Worm (Caenorhabditis elegans): Measurements from ENCODE around the gene R53.8.

The R53.8 gene

ce11 chrII:10012490-10012889 is 36.0 kb downstream of the R53.8 start:
- TF ChIP-seq ctbp-1 (GFP tag; IDR thresholded peaks at IDR 0.05): no peak
- 0 out of 2 replicates have a peak, but pooled peaks have one; percentile 6 for TF ChIP-seq tra-1 (GFP tag; IDR thresholded peaks at IDR 0.05)
- TF ChIP-seq nhr-11 (tag; optimal IDR thresholded peaks at IDR 0.05): peak; percentile 75
- TF ChIP-seq unc-62 (GFP tag; optimal IDR thresholded peaks at IDR 0.05 in 1 of 2): peak in 1 of 2 experiments; percentile 57
- TF ChIP-seq unc-62 (tag; optimal IDR thresholded peaks at IDR 0.05): no peak
- TF ChIP-seq egl-27 (tag; optimal IDR thresholded peaks at IDR 0.05): no peak

ce11 chrII:10014384-10014783 is 37.9 kb downstream of the R53.8 start:
- TF ChIP-seq unc-62 (GFP tag; optimal IDR thresholded peaks at IDR 0.05 in 1 of 2) (peak in 1 of 2 experiments; percentile 72), unc-62 (tag; optimal IDR thresholded peaks at IDR 0.05) (no peak), zip-11 (GFP tag; IDR thresholded peaks at IDR 0.05) (no peak), zag-1 (tag; optimal IDR thresholded peaks at IDR 0.05) (no peak), lin-39 (tag; optimal IDR thresholded peaks at IDR 0.05) (no peak), hmg-1.1 (GFP tag; IDR thresholded peaks at IDR 0.05) (no peak)

ce11 chrII:10016013-10016412 is 39.5 kb downstream of the R53.8 start, which contains the start of gene lec-2:
Gene lec-2 (minus strand): TSS chrII:10016183.
- TF ChIP-seq mep-1 (tag; optimal IDR thresholded peaks at IDR 0.05) (peak; percentile 11), dve-1 (tag; optimal IDR thresholded peaks at IDR 0.05; ENCODE audit: insufficient read depth) (peak; percentile 10), dmd-6 (GFP tag; IDR thresholded peaks at IDR 0.05) (peak; percentile 56), spr-3 (GFP tag; optimal IDR thresholded peaks at IDR 0.05) (peak; percentile 7), egl-27 (tag; optimal IDR thresholded peaks at IDR 0.05) (peak; percentile 15), fkh-10 (GFP tag; optimal IDR thresholded peaks at IDR 0.05) (no peak), hlh-11 (tag; optimal IDR thresholded peaks at IDR 0.05) (peak; percentile 55), nhr-28 (tag; optimal IDR thresholded peaks at IDR 0.05) (peak; percentile 42), rbr-2 (tag; optimal IDR thresholded peaks at IDR 0.05) (peak; percentile 51), mxl-3 (GFP tag; optimal IDR thresholded peaks at IDR 0.05) (peak; percentile 91), php-3 (GFP tag; IDR thresholded peaks at IDR 0.05) (0 out of 2 replicates have a peak, but pooled peaks have one; percentile 22), ceh-20 (GFP tag; IDR thresholded peaks at IDR 0.05) (0 out of 2 replicates have a peak, but pooled peaks have one; percentile 34), set-16 (GFP tag; IDR thresholded peaks at IDR 0.05) (peak; percentile 63), mdl-1 (tag; optimal IDR thresholded peaks at IDR 0.05) (peak; percentile 29 to 80), gei-8 (GFP tag; optimal IDR thresholded peaks at IDR 0.05) (peak; percentile 65), hlh-30 (tag; optimal IDR thresholded peaks at IDR 0.05; ENCODE audit: insufficient read depth) (peak; percentile 55), egl-43 (GFP tag; IDR thresholded peaks at IDR 0.05) (peak; percentile 54; the same call in 1 of the 2 replicates), nhr-102 (tag; optimal IDR thresholded peaks at IDR 0.05) (no peak), D1046.2 (GFP tag; IDR thresholded peaks at IDR 0.05) (0 out of 2 replicates have a peak, but pooled peaks have one; percentile 14), aha-1 (tag) (peak; percentile 84), F37D6.2 (tag; optimal IDR thresholded peaks at IDR 0.05) (no peak), tra-1 (GFP tag; IDR thresholded peaks at IDR 0.05) (0 out of 2 replicates have a peak, but pooled peaks have one; percentile 43), saeg-2 (GFP tag; IDR thresholded peaks at IDR 0.05) (no peak), dmd-8 (GFP tag; IDR thresholded peaks at IDR 0.05) (0 out of 2 replicates have a peak, but pooled peaks have one; percentile 21), Y105C5A.15 (GFP tag; IDR thresholded peaks at IDR 0.05) (no peak), lin-1 (GFP tag; IDR thresholded peaks at IDR 0.05) (no peak), hmg-1.1 (GFP tag; IDR thresholded peaks at IDR 0.05) (peak; percentile 77), nhr-11 (tag; optimal IDR thresholded peaks at IDR 0.05) (peak; percentile 65), hif-1 (tag; optimal IDR thresholded peaks at IDR 0.05) (no peak), nhr-41 (GFP tag; IDR thresholded peaks at IDR 0.05) (no peak), nhr-48 (tag; optimal IDR thresholded peaks at IDR 0.05) (peak; percentile 41)

Data from whole organism, L4 larva.